Worm (Caenorhabditis elegans): ENCODE measurements around the gene fahd-1.

ce11 chrIII:7855468-7855867 lies 36.6 kb upstream of the fahd-1 start:
- TF ChIP-seq nhr-2 (tag; optimal IDR thresholded peaks at IDR 0.05) (no peak), ham-2 (GFP tag; optimal IDR thresholded peaks at IDR 0.05) (no peak), nhr-28 (tag; optimal IDR thresholded peaks at IDR 0.05) (no peak), elt-1 (tag; optimal IDR thresholded peaks at IDR 0.05; ENCODE audit: borderline replicate concordance, insufficient read depth) (no peak), lsy-2 (tag; optimal IDR thresholded peaks at IDR 0.05) (no peak), nhr-12 (tag; optimal IDR thresholded peaks at IDR 0.05) (no peak)
